Fruit fly (Drosophila melanogaster): ENCODE data around the gene pira.

Gene pira

dm6 chrX:12734710-12735462, 28.5 kb downstream of the pira start (continued):
- TF ChIP-seq hth (optimal IDR thresholded peaks at IDR 0.05), result no peak
- TF ChIP-seq Dip3 (GFP tag; optimal IDR thresholded peaks at IDR 0.05), result no peak
- peak; percentile 61 for TF ChIP-seq CG12219 (GFP tag; optimal IDR thresholded peaks at IDR 0.05)
- TF ChIP-seq z (GFP tag; IDR thresholded peaks at IDR 0.05), result no peak
- peak; percentile 90 for TF ChIP-seq CG12391 (tag; optimal IDR thresholded peaks at IDR 0.05)
- peak; percentile 91 for TF ChIP-seq lab (GFP tag; optimal IDR thresholded peaks at IDR 0.05)
- peak; percentile 93 for TF ChIP-seq dmrt99B (tag; optimal IDR thresholded peaks at IDR 0.05)
- peak; percentile 87 for TF ChIP-seq CG32772 (GFP tag; IDR thresholded peaks at IDR 0.05)
- peak; percentile 76 for TF ChIP-seq CG17361 (GFP tag; IDR thresholded peaks at IDR 0.05)
- TF ChIP-seq jing (GFP tag; optimal IDR thresholded peaks at IDR 0.05), result peak; percentile 68
- peak; percentile 79 for TF ChIP-seq CG6254 (GFP tag; optimal IDR thresholded peaks at IDR 0.05)
- peak in 1 of 2 experiments; percentile 94 for TF ChIP-seq Hr51 (GFP tag; optimal IDR thresholded peaks at IDR 0.05)
- TF ChIP-seq CG18619 (GFP tag; optimal IDR thresholded peaks at IDR 0.05), result peak; percentile 81
- peak; percentile 82 for TF ChIP-seq CG14441 (GFP tag; IDR thresholded peaks at IDR 0.05)
- peak; percentile 94; the same call in 2 of the 3 replicates for TF ChIP-seq dysf (GFP tag; IDR thresholded peaks at IDR 0.05)
- peak; percentile 91 for TF ChIP-seq NfI (GFP tag; optimal IDR thresholded peaks at IDR 0.05)
- no peak for TF ChIP-seq Bdp1 (GFP tag; optimal IDR thresholded peaks at IDR 0.05)
- peak; percentile 90 for TF ChIP-seq gsb-n (tag; optimal IDR thresholded peaks at IDR 0.05)
- TF ChIP-seq p53 (GFP tag; optimal IDR thresholded peaks at IDR 0.05), result no peak
- TF ChIP-seq pros (GFP tag; optimal IDR thresholded peaks at IDR 0.05), result peak; percentile 99
- TF ChIP-seq Ravus (GFP tag; IDR thresholded peaks at IDR 0.05), result peak; percentile 74
- peak; percentile 72 for TF ChIP-seq peb (GFP tag; IDR thresholded peaks at IDR 0.05)
- peak; percentile 78 for TF ChIP-seq CG17328 (GFP tag; IDR thresholded peaks at IDR 0.05)
- no peak for TF ChIP-seq Sin3A (optimal IDR thresholded peaks at IDR 0.05)
- TF ChIP-seq chn (GFP tag; optimal IDR thresholded peaks at IDR 0.05), result no peak
- peak; percentile 76 for TF ChIP-seq CG8359 (GFP tag; optimal IDR thresholded peaks at IDR 0.05; ENCODE audit: borderline replicate concordance)
- TF ChIP-seq gt (GFP tag; IDR thresholded peaks at IDR 0.05), result peak; percentile 65; the same call in 1 of the 2 replicates
- TF ChIP-seq Neu2 (GFP tag; optimal IDR thresholded peaks at IDR 0.05; ENCODE audit: borderline replicate concordance), result no peak
- no peak; the same call in 1 of the 2 replicates for TF ChIP-seq Doc2 (GFP tag; IDR thresholded peaks at IDR 0.05)
- no peak for TF ChIP-seq NC2β (GFP tag; optimal IDR thresholded peaks at IDR 0.05)
- TF ChIP-seq lov (optimal IDR thresholded peaks at IDR 0.05), result no peak
- no peak for TF ChIP-seq lov (GFP tag; IDR thresholded peaks at IDR 0.05)
- TF ChIP-seq CG6813 (GFP tag; optimal IDR thresholded peaks at IDR 0.05), result peak; percentile 88
- TF ChIP-seq Vsx1 (GFP tag; optimal IDR thresholded peaks at IDR 0.05), result peak; percentile 69
- no peak for TF ChIP-seq CG4854 (GFP tag; optimal IDR thresholded peaks at IDR 0.05)
- TF ChIP-seq sens-2 (GFP tag; IDR thresholded peaks at IDR 0.05), result no peak
- TF ChIP-seq Lpt (GFP tag; optimal IDR thresholded peaks at IDR 0.05), result peak; percentile 79
- TF ChIP-seq prd (optimal IDR thresholded peaks at IDR 0.05), result no peak
- peak; percentile 92 for TF ChIP-seq prd (GFP tag; IDR thresholded peaks at IDR 0.05)
- TF ChIP-seq bab2 (GFP tag; optimal IDR thresholded peaks at IDR 0.05), result no peak
- no peak for TF ChIP-seq CG9797 (GFP tag; optimal IDR thresholded peaks at IDR 0.05)
- TF ChIP-seq Dp (GFP tag; optimal IDR thresholded peaks at IDR 0.05), result no peak
- peak; percentile 21 for TF ChIP-seq CG4617 (GFP tag; optimal IDR thresholded peaks at IDR 0.05; ENCODE audit: borderline replicate concordance)
- TF ChIP-seq Dip2 (GFP tag; IDR thresholded peaks at IDR 0.05), result no peak
- peak; percentile 78; the same call in 2 of the 3 replicates for TF ChIP-seq so (GFP tag; IDR thresholded peaks at IDR 0.05)
- TF ChIP-seq CG17912 (GFP tag; optimal IDR thresholded peaks at IDR 0.05), result peak; percentile 80
- TF ChIP-seq Blimp-1 (GFP tag; optimal IDR thresholded peaks at IDR 0.05), result peak; percentile 80
- TF ChIP-seq yki (optimal IDR thresholded peaks at IDR 0.05), result no peak
- peak; percentile 69 for TF ChIP-seq corto (GFP tag; optimal IDR thresholded peaks at IDR 0.05)
- peak; percentile 96 for TF ChIP-seq CoRest (tag; optimal IDR thresholded peaks at IDR 0.05)

Measured in whole organism, embryonic.